Fruit fly (Drosophila melanogaster) whole organism, wandering third instar larva: Measurements from ENCODE around the gene CG14933.

Experiments
- dsf ChIP-seq: sonication (Bioruptor generic); optimal IDR thresholded peaks from 2 replicates; lab custom pipeline; 2016; ENCODE audit warnings: missing biosample characterization, missing genetic modification characterization, borderline replicate concordance
- pan ChIP-seq: fragments of >200 bp; optimal IDR thresholded peaks from 2 replicates; lab custom pipeline; 2017
- tai ChIP-seq: sonication (Bioruptor generic); optimal IDR thresholded peaks from 2 replicates; lab custom pipeline; 2016; ENCODE audit warnings: missing biosample characterization, missing genetic modification characterization
- usp ChIP-seq: fragments of >200 bp; optimal IDR thresholded peaks from 2 replicates; lab custom pipeline; 2017; ENCODE audit warnings: missing biosample characterization, missing genetic modification characterization

DNA sequence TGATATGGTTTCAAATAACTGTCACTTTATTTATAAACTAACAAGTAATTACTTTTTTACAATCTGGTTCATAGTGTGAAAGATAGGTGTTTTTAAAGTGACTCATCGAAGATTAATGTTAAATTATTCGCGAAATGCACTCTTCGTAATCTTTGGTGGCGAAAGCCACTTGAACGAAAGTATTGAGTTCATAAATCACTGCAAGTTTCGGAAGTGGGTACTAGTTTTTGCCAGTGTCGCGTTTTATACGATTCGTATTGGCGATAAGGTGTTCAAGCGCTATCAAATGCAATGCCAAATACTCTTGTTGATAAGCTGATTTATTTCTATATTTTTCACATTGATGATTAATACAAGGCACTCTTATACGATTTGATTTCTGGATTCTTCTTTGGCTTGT, 1.1 kb upstream of the CG14933 start:
- TF ChIP-seq tai (GFP tag; lab: Kevin White, UChicago) (no peak), dsf (no peak), usp (GFP tag; lab: Kevin White, UChicago) (no peak), pan (lab: Kevin White, UChicago) (no peak)
